Worm (Caenorhabditis elegans) whole organism, late embryonic: ENCODE results near the gene ZK632.12.

Source experiments
- ceh-18 ChIP-seq: sonication (generic microtip); optimal IDR thresholded peaks from 2 replicates; lab custom pipeline; 2016; ENCODE audit warnings: missing genetic modification characterization, missing compliant biosample characterization
- ceh-24 ChIP-seq: sonication (generic microtip); optimal IDR thresholded peaks from 2 replicates; lab custom pipeline; 2016; ENCODE audit warnings: mild to moderate bottlenecking, missing genetic modification characterization, missing compliant biosample characterization
- elt-2 ChIP-seq: sonication (generic microtip); optimal IDR thresholded peaks from 2 replicates; lab custom pipeline; 2016; ENCODE audit warnings: missing genetic modification reagents, missing genetic modification characterization, missing compliant biosample characterization
- elt-4 ChIP-seq: sonication (generic microtip); optimal IDR thresholded peaks from 2 replicates; lab custom pipeline; 2016; ENCODE audit warnings: missing genetic modification characterization, missing compliant biosample characterization
- ets-4 ChIP-seq: sonication (generic microtip); optimal IDR thresholded peaks from 2 replicates; lab custom pipeline; 2016; ENCODE audit warnings: missing genetic modification characterization, missing compliant biosample characterization
- ref-2 ChIP-seq: sonication (generic microtip); optimal IDR thresholded peaks from 2 replicates; lab custom pipeline; 2016; ENCODE audit warnings: missing genetic modification characterization, missing compliant biosample characterization

- TF ChIP-seq ref-2 (tag; lab: Kevin White, UChicago) (no peak), ets-4 (tag; lab: Kevin White, UChicago) (no peak), ceh-24 (tag; lab: Kevin White, UChicago) (no peak), ceh-18 (tag; lab: Kevin White, UChicago) (no peak), elt-2 (no peak), elt-4 (no peak)
Observed at ce11 chrIII:9813146-9813545, 17.5 kb upstream of the ZK632.12 start, which contains the start of gene ZK632.14.
